Worm (Caenorhabditis elegans) whole organism, young adult: ENCODE measurements around the gene fbxa-143.

Experiments used
- F37B4.10 ChIP-seq: fragments of 200-800 bp; sonication (Bioruptor generic); IDR thresholded peaks from 2 replicates; pipeline ENCODE4 v1.3.6; 2022; ENCODE audit warnings: missing genetic modification characterization, missing compliant biosample characterization
- T07F8.4 ChIP-seq: sonication (generic microtip); optimal IDR thresholded peaks from 2 replicates; lab custom pipeline; 2016; ENCODE audit warnings: mild to moderate bottlenecking, missing genetic modification characterization, moderate library complexity, missing compliant biosample characterization
- ama-1 ChIP-seq, 3 experiments: fragments of 150-350 bp in 1 of 3; sonication (generic microtip) in 2 of 3; optimal IDR thresholded peaks; 2 replicates each; lab custom pipeline; 2014 to 2018; ENCODE audit warnings: missing biosample characterization in 2 of 3, missing genetic modification characterization in 2 of 3, missing genetic modification reagents in 2 of 3
- attf-3 ChIP-seq: fragments of 200-800 bp; sonication (Bioruptor generic); conservative IDR thresholded peaks from 2 replicates; pipeline ENCODE4 v1.3.6; 2022; ENCODE audit warnings: missing genetic modification reagents, missing genetic modification characterization, missing compliant biosample characterization
- ccch-3 ChIP-seq: fragments of 200-800 bp; sonication (Bioruptor generic); optimal IDR thresholded peaks from 2 replicates; lab custom pipeline; 2018; ENCODE audit warnings: mild to moderate bottlenecking, missing genetic modification characterization, missing compliant biosample characterization
- dox-1 ChIP-seq: fragments of 200-800 bp; sonication (Bioruptor generic); IDR thresholded peaks from 2 replicates; pipeline ENCODE4 v1.3.6; 2022; ENCODE audit warnings: missing genetic modification reagents, missing genetic modification characterization, missing compliant biosample characterization
- nfya-2 ChIP-seq: fragments of 200-800 bp; sonication (Bioruptor generic); IDR thresholded peaks from 2 replicates; pipeline ENCODE4 v1.3.6; 2022; ENCODE audit warnings: missing genetic modification reagents, missing genetic modification characterization, missing compliant biosample characterization
- sea-2 ChIP-seq: fragments of 200-800 bp; sonication (Bioruptor generic); IDR thresholded peaks from 2 replicates; pipeline ENCODE4 v1.3.6; 2022; ENCODE audit warnings: missing genetic modification characterization, missing compliant biosample characterization
- snpc-1.3 ChIP-seq: sonication (generic microtip); optimal IDR thresholded peaks from 2 replicates; lab custom pipeline; 2017; ENCODE audit warnings: missing genetic modification characterization, mild to moderate bottlenecking, missing compliant biosample characterization, antibody characterized with exemption, moderate library complexity, missing genotype, missing genetic modification reagents; ENCODE audit not compliant: insufficient read depth
- unc-130 ChIP-seq: sonication (generic microtip); optimal IDR thresholded peaks from 2 replicates; lab custom pipeline; 2016; ENCODE audit warnings: missing genetic modification reagents, missing genetic modification characterization, missing compliant biosample characterization
- ztf-6 ChIP-seq: fragments of 200-800 bp; sonication (Bioruptor generic); IDR thresholded peaks from 2 replicates; pipeline ENCODE4 v1.3.6; 2022; ENCODE audit warnings: missing genetic modification reagents, missing genetic modification characterization, missing compliant biosample characterization

ce11 chrV:16129116-16129515 is 1.8 kb upstream of the fbxa-143 start:
- TF ChIP-seq unc-130 (GFP tag; lab: Kevin White, UChicago) (no peak), sea-2 (GFP tag; lab: Robert Waterston, UW) (no peak), nfya-2 (no peak), ccch-3 (GFP tag; lab: Kevin White, UChicago) (no peak), F37B4.10 (GFP tag; lab: Robert Waterston, UW) (no peak), snpc-1.3 (tag; lab: Kevin White, UChicago) (no peak), attf-3 (no peak), ama-1 (optimal IDR thresholded peaks at IDR 0.05; lab: Kevin White, UChicago) (no peak), ama-1 (GFP tag; optimal IDR thresholded peaks at IDR 0.05; lab: Kevin White, UChicago) (no peak), ztf-6 (GFP tag; lab: Robert Waterston, UW) (no peak), T07F8.4 (tag; lab: Kevin White, UChicago) (no peak), dox-1 (no peak)
